Worm (Caenorhabditis elegans) whole organism, late embryonic: ENCODE measurements around the gene F14H12.3.

Source experiments
- ceh-14 ChIP-seq: sonication (generic microtip); optimal IDR thresholded peaks from 2 replicates; lab custom pipeline; 2016; ENCODE audit warnings: missing genotype, missing genetic modification characterization, missing compliant biosample characterization
- ceh-30 ChIP-seq: fragments of 150-350 bp; optimal IDR thresholded peaks from 2 replicates; lab custom pipeline; 2014; ENCODE audit warnings: missing biosample characterization, missing genetic modification characterization
- elt-2 ChIP-seq: sonication (generic microtip); optimal IDR thresholded peaks from 2 replicates; lab custom pipeline; 2016; ENCODE audit warnings: missing genetic modification reagents, missing genetic modification characterization, missing compliant biosample characterization
- elt-4 ChIP-seq: sonication (generic microtip); optimal IDR thresholded peaks from 2 replicates; lab custom pipeline; 2016; ENCODE audit warnings: missing genetic modification characterization, missing compliant biosample characterization
- hlh-13 ChIP-seq: fragments of 200-800 bp; sonication (Bioruptor generic); optimal IDR thresholded peaks from 2 replicates; lab custom pipeline; 2018; ENCODE audit warnings: mild to moderate bottlenecking, missing genetic modification characterization, missing compliant biosample characterization
- mec-3 ChIP-seq: sonication (generic microtip); optimal IDR thresholded peaks from 2 replicates; lab custom pipeline; 2016; ENCODE audit warnings: borderline replicate concordance, missing genetic modification characterization, missing compliant biosample characterization
- nhr-11 ChIP-seq: fragments of 150-350 bp; optimal IDR thresholded peaks from 2 replicates; lab custom pipeline; 2014; ENCODE audit warnings: missing biosample characterization, missing genetic modification characterization
- pha-4 ChIP-seq: fragments of 150-350 bp; optimal IDR thresholded peaks from 2 replicates; lab custom pipeline; 2018; ENCODE audit warnings: missing biosample characterization, missing genetic modification reagents, missing genetic modification characterization
- unc-3 ChIP-seq, 2 experiments: fragments of 200-800 bp in 1 of 2; sonication (Bioruptor generic) in 1 of 2; sonication (generic microtip) in 1 of 2; conservative IDR thresholded peaks in 1 of 2; optimal IDR thresholded peaks in 1 of 2; 2 replicates each; pipeline versions ENCODE4 v1.3.6 to Lab custom; 2016 to 2022; ENCODE audit warnings: missing compliant biosample characterization in 2 of 2, missing genetic modification characterization in 2 of 2, missing genetic modification reagents in 1 of 2
- unc-86 ChIP-seq: sonication (generic microtip); optimal IDR thresholded peaks from 2 replicates; lab custom pipeline; 2016; ENCODE audit warnings: missing genetic modification characterization, missing compliant biosample characterization
- zip-5 ChIP-seq: sonication (generic microtip); optimal IDR thresholded peaks from 2 replicates; lab custom pipeline; 2016; ENCODE audit warnings: missing genetic modification characterization, missing compliant biosample characterization

DNA sequence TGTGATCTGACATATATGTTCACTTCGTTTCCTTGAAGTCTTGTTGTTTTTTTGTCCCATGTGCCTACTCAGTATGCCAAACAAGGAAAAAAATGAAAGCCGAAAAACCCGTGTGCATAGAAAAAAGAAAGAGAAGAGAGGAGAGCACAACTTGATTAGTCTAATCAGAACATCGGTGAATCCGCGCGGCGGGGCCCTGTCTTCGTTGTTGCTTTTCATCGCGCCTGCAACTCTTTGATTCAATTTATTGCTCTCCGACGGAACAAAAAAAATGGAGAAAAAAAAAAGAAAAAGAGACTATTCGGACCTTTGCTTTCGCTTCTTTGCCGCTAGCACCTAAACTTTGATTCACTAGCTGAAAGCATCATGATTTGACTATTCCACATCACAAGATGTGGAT, 29.1 kb upstream of the F14H12.3 start:
- TF ChIP-seq unc-86 (tag; lab: Kevin White, UChicago) (no peak), unc-3 (GFP tag; conservative IDR thresholded peaks at IDR 0.05; lab: Robert Waterston, UW) (no peak), unc-3 (tag; optimal IDR thresholded peaks at IDR 0.05; lab: Kevin White, UChicago) (no peak), elt-4 (tag; lab: Kevin White, UChicago) (no peak), nhr-11 (tag; lab: Kevin White, UChicago) (no peak), zip-5 (no peak), hlh-13 (GFP tag; lab: Kevin White, UChicago) (no peak), ceh-14 (no peak), mec-3 (tag; lab: Kevin White, UChicago) (no peak), ceh-30 (tag; lab: Kevin White, UChicago) (no peak), pha-4 (no peak), elt-2 (no peak)
